Worm (Caenorhabditis elegans): Measurements from ENCODE around the gene laf-1.

Gene laf-1

ce11 chrIII:2778655-2779054, at the start of gene laf-1:
Gene laf-1 (minus strand): TSS chrIII:2779053.
- TF ChIP-seq hlh-11 (tag; optimal IDR thresholded peaks at IDR 0.05) (no peak), set-16 (GFP tag; IDR thresholded peaks at IDR 0.05) (peak; percentile 87), unc-62 (GFP tag; optimal IDR thresholded peaks at IDR 0.05 in 1 of 2) (peak in 1 of 2 experiments; percentile 50), unc-62 (tag; optimal IDR thresholded peaks at IDR 0.05) (no peak)

ce11 chrIII:2826770-2827169, 47.9 kb upstream of the laf-1 start, which contains the start of gene Y71H2AM.1:
Gene Y71H2AM.1 (plus strand): TSS chrIII:2827070.
- TF ChIP-seq aha-1 (tag) (peak; percentile 29), madf-5 (GFP tag; IDR thresholded peaks at IDR 0.05) (no peak)

ce11 chrIII:2818980-2819379, 40.1 kb upstream of the laf-1 start, which contains the start of gene pipp-4P:
Gene pipp-4P (plus strand): TSS chrIII:2819280.
- TF ChIP-seq lin-13 (GFP tag; optimal IDR thresholded peaks at IDR 0.05): no peak
- TF ChIP-seq lin-38 (GFP tag; IDR thresholded peaks at IDR 0.05): no peak
- no peak for TF ChIP-seq F10B5.3 (tag; optimal IDR thresholded peaks at IDR 0.05)
- TF ChIP-seq daf-16 (GFP tag; optimal IDR thresholded peaks at IDR 0.05): no peak
- no peak for TF ChIP-seq daf-16 (tag; optimal IDR thresholded peaks at IDR 0.05)
- no peak for TF ChIP-seq T26A8.4 (GFP tag; IDR thresholded peaks at IDR 0.05)
- TF ChIP-seq ztf-11 (tag; optimal IDR thresholded peaks at IDR 0.05): no peak
- TF ChIP-seq tra-1 (GFP tag; IDR thresholded peaks at IDR 0.05): no peak
- TF ChIP-seq dmd-8 (GFP tag; IDR thresholded peaks at IDR 0.05): no peak
- no peak for TF ChIP-seq jun-1 (tag; optimal IDR thresholded peaks at IDR 0.05)
- TF ChIP-seq mes-2 (tag; optimal IDR thresholded peaks at IDR 0.05; ENCODE audit: poor library complexity, severe bottlenecking): no peak
- no peak for TF ChIP-seq ces-1 (GFP tag; optimal IDR thresholded peaks at IDR 0.05)
- TF ChIP-seq ceh-44 (GFP tag; IDR thresholded peaks at IDR 0.05): no peak
- TF ChIP-seq hlh-11 (tag; optimal IDR thresholded peaks at IDR 0.05): no peak
- no peak for TF ChIP-seq zag-1 (tag; optimal IDR thresholded peaks at IDR 0.05)
- no peak for TF ChIP-seq vab-7 (GFP tag; IDR thresholded peaks at IDR 0.05)
- TF ChIP-seq fkh-10 (GFP tag; optimal IDR thresholded peaks at IDR 0.05): no peak
- TF ChIP-seq ceh-32 (tag; optimal IDR thresholded peaks at IDR 0.05; ENCODE audit: poor library complexity): no peak
- TF ChIP-seq F37D6.2 (tag; optimal IDR thresholded peaks at IDR 0.05): no peak
- TF ChIP-seq set-16 (GFP tag; IDR thresholded peaks at IDR 0.05): no peak

- TF ChIP-seq dve-1 (tag; optimal IDR thresholded peaks at IDR 0.05; ENCODE audit: insufficient read depth) (no peak), aha-1 (tag) (peak; percentile 65), dpl-1 (GFP tag; optimal IDR thresholded peaks at IDR 0.05) (no peak)
Measured at ce11 chrIII:2817847-2818246, 39.0 kb upstream of the laf-1 start.

- TF ChIP-seq ZK546.5 (tag; optimal IDR thresholded peaks at IDR 0.05) (no peak), hif-1 (tag; optimal IDR thresholded peaks at IDR 0.05) (no peak), Y5F2A.4 (GFP tag; optimal IDR thresholded peaks at IDR 0.05) (no peak), ztf-11 (tag; optimal IDR thresholded peaks at IDR 0.05) (no peak), pha-4 (GFP tag; IDR thresholded peaks at IDR 0.05) (no peak), pha-4 (tag; optimal IDR thresholded peaks at IDR 0.05) (no peak), lsy-2 (tag; optimal IDR thresholded peaks at IDR 0.05) (peak in 1 of 2 experiments; percentile 41), Y105C5A.15 (GFP tag; IDR thresholded peaks at IDR 0.05) (no peak), unc-39 (tag; optimal IDR thresholded peaks at IDR 0.05) (no peak), zip-2 (tag; optimal IDR thresholded peaks at IDR 0.05) (no peak), lin-13 (GFP tag; optimal IDR thresholded peaks at IDR 0.05) (no peak), aha-1 (tag) (peak; percentile 56), aly-2 (tag; optimal IDR thresholded peaks at IDR 0.05) (no peak), hlh-30 (tag; optimal IDR thresholded peaks at IDR 0.05; ENCODE audit: insufficient read depth) (peak; percentile 80), dpl-1 (GFP tag; optimal IDR thresholded peaks at IDR 0.05) (no peak), mxl-3 (GFP tag; optimal IDR thresholded peaks at IDR 0.05) (no peak), hmg-1.1 (GFP tag; IDR thresholded peaks at IDR 0.05) (0 out of 2 replicates have a peak, but pooled peaks have one; percentile 14), lin-29 (GFP tag; IDR thresholded peaks at IDR 0.05) (no peak), nhr-28 (tag; optimal IDR thresholded peaks at IDR 0.05) (peak; percentile 13), skn-1 (tag; optimal IDR thresholded peaks at IDR 0.05) (no peak), spr-1 (tag; optimal IDR thresholded peaks at IDR 0.05) (no peak)
Measured at ce11 chrIII:2816205-2816923, 37.5 kb upstream of the laf-1 start.

Data from whole organism, L4 larva.